Worm (Caenorhabditis elegans): ENCODE measurements around the gene zig-8.

Gene zig-8

ce11 chrIII:13123440-13123839 is 3.8 kb downstream of the zig-8 start:
- TF ChIP-seq scrt-1 (GFP tag; IDR thresholded peaks at IDR 0.05), result no peak
- no peak for TF ChIP-seq ceh-13 (GFP tag; optimal IDR thresholded peaks at IDR 0.05)
- TF ChIP-seq hmbx-1 (tag; optimal IDR thresholded peaks at IDR 0.05), result no peak
- TF ChIP-seq tbx-37 (GFP tag; conservative IDR thresholded peaks at IDR 0.05), result no peak
- TF ChIP-seq ama-1 (optimal IDR thresholded peaks at IDR 0.05), result no peak
- TF ChIP-seq aly-1 (tag; optimal IDR thresholded peaks at IDR 0.05), result no peak
- no peak for TF ChIP-seq ceh-36 (tag; optimal IDR thresholded peaks at IDR 0.05)
- TF ChIP-seq B0310.2 (tag; optimal IDR thresholded peaks at IDR 0.05), result no peak
- no peak for TF ChIP-seq F13C5.2 (tag; optimal IDR thresholded peaks at IDR 0.05)
- no peak for TF ChIP-seq ets-7 (tag; optimal IDR thresholded peaks at IDR 0.05)
- no peak for TF ChIP-seq tra-4 (tag; optimal IDR thresholded peaks at IDR 0.05)
- no peak for TF ChIP-seq pes-1 (GFP tag; IDR thresholded peaks at IDR 0.05)
- TF ChIP-seq hmg-4 (GFP tag; optimal IDR thresholded peaks at IDR 0.05), result no peak
- no peak for TF ChIP-seq tbx-11 (GFP tag; IDR thresholded peaks at IDR 0.05)
- TF ChIP-seq sea-1 (GFP tag; conservative IDR thresholded peaks at IDR 0.05), result no peak

ce11 chrIII:13127157-13127556 is 7.5 kb downstream of the zig-8 start:
- no peak for TF ChIP-seq hnd-1 (tag; optimal IDR thresholded peaks at IDR 0.05)
- TF ChIP-seq ceh-36 (tag; optimal IDR thresholded peaks at IDR 0.05), result no peak
- no peak for TF ChIP-seq hmbx-1 (tag; optimal IDR thresholded peaks at IDR 0.05)
- TF ChIP-seq tra-4 (tag; optimal IDR thresholded peaks at IDR 0.05), result no peak
- TF ChIP-seq pes-1 (GFP tag; IDR thresholded peaks at IDR 0.05), result no peak

ce11 chrIII:13131220-13131619 is 11.6 kb downstream of the zig-8 start:
- TF ChIP-seq pes-1 (GFP tag; IDR thresholded peaks at IDR 0.05), result no peak
- TF ChIP-seq ceh-13 (GFP tag; optimal IDR thresholded peaks at IDR 0.05), result no peak
- TF ChIP-seq sea-1 (GFP tag; conservative IDR thresholded peaks at IDR 0.05), result no peak
- no peak for TF ChIP-seq hmbx-1 (tag; optimal IDR thresholded peaks at IDR 0.05)
- TF ChIP-seq ama-1 (optimal IDR thresholded peaks at IDR 0.05), result no peak
- no peak for TF ChIP-seq tbx-11 (GFP tag; IDR thresholded peaks at IDR 0.05)

- no peak for TF ChIP-seq ets-7 (tag; optimal IDR thresholded peaks at IDR 0.05)
- TF ChIP-seq hnd-1 (tag; optimal IDR thresholded peaks at IDR 0.05), result no peak
- no peak for TF ChIP-seq tbx-37 (GFP tag; conservative IDR thresholded peaks at IDR 0.05)
- no peak for TF ChIP-seq F13C5.2 (tag; optimal IDR thresholded peaks at IDR 0.05)
- no peak for TF ChIP-seq pes-1 (GFP tag; IDR thresholded peaks at IDR 0.05)
Observed at ce11 chrIII:13139301-13139700, 19.7 kb downstream of the zig-8 start, which contains the start of gene bre-2. Gene bre-2 (minus strand): TSS chrIII:13139626.

ce11 chrIII:13151765-13152164 is 32.1 kb downstream of the zig-8 start:
- no peak for TF ChIP-seq scrt-1 (GFP tag; IDR thresholded peaks at IDR 0.05)
- no peak for TF ChIP-seq aly-1 (tag; optimal IDR thresholded peaks at IDR 0.05)
- TF ChIP-seq ceh-13 (GFP tag; optimal IDR thresholded peaks at IDR 0.05), result no peak
- TF ChIP-seq flt-1 (GFP tag; IDR thresholded peaks at IDR 0.05), result no peak
- TF ChIP-seq F13C5.2 (tag; optimal IDR thresholded peaks at IDR 0.05), result no peak
- no peak for TF ChIP-seq pes-1 (GFP tag; IDR thresholded peaks at IDR 0.05)

ce11 chrIII:13152697-13153391 is 33.2 kb downstream of the zig-8 start, which contains the start of gene Y39E4B.10:
Gene Y39E4B.10 (minus strand): TSS chrIII:13152858.
- no peak for TF ChIP-seq flt-1 (GFP tag; IDR thresholded peaks at IDR 0.05)
- TF ChIP-seq tbx-37 (GFP tag; conservative IDR thresholded peaks at IDR 0.05), result no peak
- no peak for TF ChIP-seq hmbx-1 (tag; optimal IDR thresholded peaks at IDR 0.05)
- TF ChIP-seq B0310.2 (tag; optimal IDR thresholded peaks at IDR 0.05), result no peak
- no peak for TF ChIP-seq tra-4 (tag; optimal IDR thresholded peaks at IDR 0.05)
- TF ChIP-seq ama-1 (optimal IDR thresholded peaks at IDR 0.05), result no peak
- TF ChIP-seq hmg-4 (GFP tag; optimal IDR thresholded peaks at IDR 0.05), result no peak
- no peak for TF ChIP-seq scrt-1 (GFP tag; IDR thresholded peaks at IDR 0.05)
- TF ChIP-seq hnd-1 (tag; optimal IDR thresholded peaks at IDR 0.05), result no peak
- no peak for TF ChIP-seq sea-1 (GFP tag; conservative IDR thresholded peaks at IDR 0.05)
- no peak for TF ChIP-seq ceh-13 (GFP tag; optimal IDR thresholded peaks at IDR 0.05)
- TF ChIP-seq tbx-11 (GFP tag; IDR thresholded peaks at IDR 0.05), result no peak

- no peak for TF ChIP-seq hmbx-1 (tag; optimal IDR thresholded peaks at IDR 0.05)
- no peak for TF ChIP-seq sea-1 (GFP tag; conservative IDR thresholded peaks at IDR 0.05)
- no peak for TF ChIP-seq hnd-1 (tag; optimal IDR thresholded peaks at IDR 0.05)
- no peak for TF ChIP-seq hmg-4 (GFP tag; optimal IDR thresholded peaks at IDR 0.05)
- no peak for TF ChIP-seq tbx-37 (GFP tag; conservative IDR thresholded peaks at IDR 0.05)
- no peak for TF ChIP-seq pes-1 (GFP tag; IDR thresholded peaks at IDR 0.05)
- TF ChIP-seq scrt-1 (GFP tag; IDR thresholded peaks at IDR 0.05), result no peak
- TF ChIP-seq F13C5.2 (tag; optimal IDR thresholded peaks at IDR 0.05), result no peak
- no peak for TF ChIP-seq ceh-36 (tag; optimal IDR thresholded peaks at IDR 0.05)
- no peak for TF ChIP-seq flt-1 (GFP tag; IDR thresholded peaks at IDR 0.05)
- no peak for TF ChIP-seq ama-1 (optimal IDR thresholded peaks at IDR 0.05)
- TF ChIP-seq aly-1 (tag; optimal IDR thresholded peaks at IDR 0.05), result no peak
- no peak for TF ChIP-seq ets-7 (tag; optimal IDR thresholded peaks at IDR 0.05)
Observed at ce11 chrIII:13153517-13153916, 33.9 kb downstream of the zig-8 start, which contains the start of gene abce-1. Gene abce-1 (plus strand): TSS chrIII:13153817.

ce11 chrIII:13160636-13161035 is 41.0 kb downstream of the zig-8 start:
- no peak for TF ChIP-seq ama-1 (optimal IDR thresholded peaks at IDR 0.05)
- no peak for TF ChIP-seq F13C5.2 (tag; optimal IDR thresholded peaks at IDR 0.05)
- no peak for TF ChIP-seq ceh-36 (tag; optimal IDR thresholded peaks at IDR 0.05)
- no peak for TF ChIP-seq ets-7 (tag; optimal IDR thresholded peaks at IDR 0.05)
- TF ChIP-seq sea-1 (GFP tag; conservative IDR thresholded peaks at IDR 0.05), result no peak
- no peak for TF ChIP-seq hmbx-1 (tag; optimal IDR thresholded peaks at IDR 0.05)
- TF ChIP-seq flt-1 (GFP tag; IDR thresholded peaks at IDR 0.05), result 0 out of 2 replicates have a peak, but pooled peaks have one; percentile 25
- TF ChIP-seq pes-1 (GFP tag; IDR thresholded peaks at IDR 0.05), result no peak
- no peak for TF ChIP-seq hnd-1 (tag; optimal IDR thresholded peaks at IDR 0.05)
- TF ChIP-seq B0310.2 (tag; optimal IDR thresholded peaks at IDR 0.05), result no peak
- TF ChIP-seq aly-1 (tag; optimal IDR thresholded peaks at IDR 0.05), result no peak
- no peak for TF ChIP-seq ceh-13 (GFP tag; optimal IDR thresholded peaks at IDR 0.05)
- no peak for TF ChIP-seq hmg-4 (GFP tag; optimal IDR thresholded peaks at IDR 0.05)
- no peak for TF ChIP-seq tbx-37 (GFP tag; conservative IDR thresholded peaks at IDR 0.05)
- TF ChIP-seq tbx-11 (GFP tag; IDR thresholded peaks at IDR 0.05), result no peak
- no peak for TF ChIP-seq tra-4 (tag; optimal IDR thresholded peaks at IDR 0.05)
- 0 out of 2 replicates have a peak, but pooled peaks have one; percentile 12 for TF ChIP-seq scrt-1 (GFP tag; IDR thresholded peaks at IDR 0.05)

Data from whole organism, early embryonic.